Worm (Caenorhabditis elegans) whole organism, L4 larva: ENCODE results near the gene C08E3.14.

ENCODE experiments used
- aly-2 ChIP-seq: sonication (generic microtip); optimal IDR thresholded peaks from 2 replicates; lab custom pipeline; 2018; ENCODE audit warnings: missing biosample characterization, missing genetic modification characterization
- ces-1 ChIP-seq: fragments of 150-350 bp; sonication (generic microtip); optimal IDR thresholded peaks from 4 replicates; lab custom pipeline; 2014; ENCODE audit warnings: missing biosample characterization, missing genetic modification reagents, missing genetic modification characterization
- fos-1 ChIP-seq: fragments of 150-350 bp; optimal IDR thresholded peaks from 2 replicates; lab custom pipeline; 2014; ENCODE audit warnings: missing biosample characterization, missing genetic modification characterization
- lin-13 ChIP-seq: fragments of 150-350 bp; optimal IDR thresholded peaks from 2 replicates; lab custom pipeline; 2014; ENCODE audit warnings: missing biosample characterization, missing genetic modification reagents, missing genetic modification characterization
- nhr-42 ChIP-seq: fragments of 200-800 bp; sonication (Bioruptor generic); IDR thresholded peaks from 2 replicates; pipeline ENCODE4 v1.3.6; 2022; ENCODE audit warnings: missing genetic modification characterization, missing compliant biosample characterization
- snpc-4 ChIP-seq: fragments of 150-350 bp; optimal IDR thresholded peaks from 2 replicates; lab custom pipeline; 2014; ENCODE audit warnings: missing biosample characterization, missing genetic modification characterization
- ztf-7 ChIP-seq: fragments of 150-350 bp; optimal IDR thresholded peaks from 2 replicates; lab custom pipeline; 2014; ENCODE audit warnings: missing biosample characterization, missing genetic modification characterization

DNA sequence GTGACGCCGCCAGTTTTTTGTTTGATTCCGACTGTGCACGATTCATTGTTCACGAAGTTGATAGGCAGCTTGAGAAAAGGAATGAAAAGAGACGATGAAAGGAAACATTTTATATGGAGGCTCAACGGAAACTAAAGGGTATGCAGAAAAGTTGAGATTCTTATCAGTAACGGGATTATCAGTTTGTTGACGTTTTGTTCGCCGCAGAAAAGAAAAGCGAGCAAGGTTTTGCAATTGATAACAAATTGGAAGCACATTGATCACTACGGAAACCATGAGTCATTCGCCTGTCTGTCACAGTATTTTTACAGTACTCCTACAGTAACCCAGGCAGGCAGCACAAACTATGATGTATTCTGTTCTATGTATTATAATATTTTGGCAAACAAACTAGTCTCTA lies 10.2 kb downstream of the C08E3.14 start:
- TF ChIP-seq lin-13 (GFP tag; lab: Kevin White, UChicago) (no peak), nhr-42 (GFP tag; lab: Robert Waterston, UW) (no peak), aly-2 (no peak), snpc-4 (tag; lab: Kevin White, UChicago) (no peak), ztf-7 (tag; lab: Kevin White, UChicago) (no peak), ces-1 (GFP tag; lab: Kevin White, UChicago) (no peak), fos-1 (tag; lab: Kevin White, UChicago) (no peak)
